Fruit fly (Drosophila melanogaster) whole organism, adult: Measurements from ENCODE around the gene ida.

Source experiments
- CG33017 ChIP-seq: fragments of 200-800 bp; sonication (Bioruptor generic); optimal IDR thresholded peaks from 2 replicates; lab custom pipeline; 2018; ENCODE audit warnings: missing biosample characterization, mild to moderate bottlenecking, missing genetic modification characterization, moderate library complexity
- CG5204 ChIP-seq: fragments of 200-800 bp; sonication (Bioruptor generic); optimal IDR thresholded peaks from 2 replicates; lab custom pipeline; 2016; ENCODE audit warnings: missing biosample characterization, missing genetic modification characterization
- CG7045 ChIP-seq: fragments of 200-800 bp; sonication (Bioruptor generic); optimal IDR thresholded peaks from 2 replicates; lab custom pipeline; 2017; ENCODE audit warnings: missing biosample characterization, mild to moderate bottlenecking, missing genetic modification characterization
- Mnt ChIP-seq: fragments of 200-800 bp; sonication (Bioruptor generic); optimal IDR thresholded peaks from 2 replicates; lab custom pipeline; 2016; ENCODE audit warnings: missing biosample characterization, mild to moderate bottlenecking, missing genetic modification characterization
- cic ChIP-seq: fragments of 200-800 bp; sonication (Bioruptor generic); optimal IDR thresholded peaks from 2 replicates; lab custom pipeline; 2017; ENCODE audit warnings: missing biosample characterization, mild to moderate bottlenecking, missing genetic modification characterization, moderate library complexity
- cnc ChIP-seq, 2 experiments: fragments of >200 bp; optimal IDR thresholded peaks; 2 replicates each; lab custom pipeline; 2017
- pad ChIP-seq: fragments of 200-800 bp; sonication (Bioruptor generic); optimal IDR thresholded peaks from 3 replicates; lab custom pipeline; 2017; ENCODE audit warnings: missing biosample characterization, missing genetic modification characterization, mild to moderate bottlenecking, moderate library complexity, missing genetic modification reagents
- toe ChIP-seq: fragments of 200-800 bp; sonication (Bioruptor generic); optimal IDR thresholded peaks from 2 replicates; lab custom pipeline; 2016; ENCODE audit warnings: missing biosample characterization, missing genetic modification characterization

- TF ChIP-seq CG33017 (tag; lab: Kevin White, UChicago) (no peak), cic (GFP tag; lab: Kevin White, UChicago) (no peak), pad (GFP tag; lab: Kevin White, UChicago) (no peak), Mnt (GFP tag; lab: Kevin White, UChicago) (no peak), CG7045 (GFP tag; lab: Kevin White, UChicago) (peak; percentile 13), CG5204 (GFP tag; lab: Kevin White, UChicago) (no peak), toe (GFP tag; lab: Kevin White, UChicago) (no peak), cnc (optimal IDR thresholded peaks at IDR 0.05; lab: Kevin White, UChicago) (no peak)
These were observed 47.3 kb downstream of the ida start, which contains the start of gene CG14984 for dm6 chr3L:3952468-3952867.
